Fruit fly (Drosophila melanogaster): ENCODE results near the gene SAK.

DNA sequence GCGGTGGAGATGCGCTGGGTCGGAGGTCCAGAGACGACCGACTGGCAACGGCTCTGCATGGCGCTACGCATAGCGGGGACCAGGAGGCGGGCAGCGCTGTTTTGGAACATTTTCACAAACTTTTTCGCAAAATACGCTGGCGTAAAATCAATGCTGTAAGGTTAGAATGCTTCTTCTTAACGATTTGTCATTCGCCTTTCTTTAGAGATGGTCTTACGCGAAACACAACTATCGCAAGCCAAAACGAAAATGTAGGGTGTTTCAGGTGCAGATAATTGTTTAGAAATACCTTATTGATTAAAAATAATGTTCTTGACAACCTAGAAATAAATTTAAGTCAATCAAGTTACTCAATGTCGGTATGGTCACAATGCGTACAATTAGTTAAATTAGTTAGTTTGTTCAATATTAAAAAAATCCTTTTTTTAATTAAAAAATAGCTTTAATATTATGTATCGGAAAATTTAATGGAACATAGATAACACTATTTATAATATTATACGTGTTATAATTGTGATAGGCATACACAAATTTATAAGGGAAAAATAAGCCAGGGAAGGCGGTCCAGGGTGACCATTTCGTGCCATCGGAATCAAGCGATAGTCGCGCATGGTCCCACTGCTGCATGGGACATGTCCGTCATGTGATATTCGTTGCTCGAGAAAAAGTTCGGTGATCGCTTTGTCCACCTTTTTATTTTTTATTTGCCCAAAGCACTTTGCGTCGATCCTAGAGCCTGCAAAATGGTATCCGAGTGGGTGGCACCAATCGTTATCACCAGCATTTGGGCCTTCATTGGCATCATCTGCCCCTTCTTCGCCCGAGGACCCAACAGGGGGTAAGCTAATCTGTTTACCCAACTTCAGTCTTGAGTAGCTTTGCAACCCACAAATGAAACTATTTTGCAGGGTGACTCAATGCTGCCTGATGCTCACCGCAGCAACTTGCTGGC, 23.8 kb upstream of the SAK start, which contains the start of the genes COX8 and VhaM9.7-b:
- TF ChIP-seq Hr4 (GFP tag; optimal IDR thresholded peaks at IDR 0.05) (peak; percentile 61), dsx (GFP tag; optimal IDR thresholded peaks at IDR 0.05; ENCODE audit: poor library complexity, severe bottlenecking) (no peak), ss (GFP tag; optimal IDR thresholded peaks at IDR 0.05) (no peak)

All from whole organism, prepupa.